Worm (Caenorhabditis elegans) whole organism, midembryonic: ENCODE data around the gene cdd-1.

ENCODE experiments used
- med-1 ChIP-seq: sonication (generic microtip); optimal IDR thresholded peaks from 2 replicates; lab custom pipeline; 2017; ENCODE audit warnings: missing genetic modification characterization, mild to moderate bottlenecking, missing compliant biosample characterization, antibody characterized with exemption, missing genetic modification reagents; ENCODE audit not compliant: insufficient read depth
- ztf-29 ChIP-seq: fragments of 200-800 bp; sonication (Bioruptor generic); IDR thresholded peaks from 2 replicates; pipeline ENCODE4 v1.3.6; 2022; ENCODE audit warnings: missing genetic modification reagents, missing genetic modification characterization, missing compliant biosample characterization

DNA sequence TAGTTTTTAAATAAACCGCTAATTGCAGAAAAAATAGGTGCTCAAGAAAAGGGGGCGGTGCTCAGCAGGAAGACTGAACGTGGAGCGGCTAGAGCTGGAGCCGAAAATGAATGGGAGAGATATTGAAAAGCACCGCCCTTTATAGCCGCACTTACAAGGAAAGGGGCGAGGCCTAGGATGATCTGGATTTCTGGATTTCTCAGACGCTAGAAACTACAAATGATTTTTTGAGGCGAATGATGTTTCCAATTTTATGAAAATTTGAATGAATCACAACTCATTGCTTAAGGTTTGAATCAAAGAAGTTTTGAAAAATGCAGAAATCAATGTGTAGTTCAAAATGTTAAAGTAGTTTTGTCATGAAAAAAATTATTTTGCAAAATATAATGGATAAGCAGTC, 14.0 kb upstream of the cdd-1 start, which contains the start of gene K02A6.2:
- TF ChIP-seq med-1 (GFP tag; lab: Kevin White, UChicago) (no peak), ztf-29 (GFP tag; lab: Robert Waterston, UW) (no peak)
